Worm (Caenorhabditis elegans) whole organism, L3 larva: ENCODE data around the gene sru-23.

ENCODE experiments used
- daf-12 ChIP-seq: fragments of 150-350 bp; optimal IDR thresholded peaks from 2 replicates; lab custom pipeline; 2014; ENCODE audit warnings: missing biosample characterization, missing genetic modification reagents, missing genetic modification characterization
- egl-27 ChIP-seq: sonication (generic microtip); optimal IDR thresholded peaks from 4 replicates; lab custom pipeline; 2017; ENCODE audit warnings: missing biosample characterization, missing genetic modification reagents, missing genetic modification characterization
- lin-15B ChIP-seq: fragments of 150-350 bp; optimal IDR thresholded peaks from 2 replicates; lab custom pipeline; 2014; ENCODE audit warnings: missing biosample characterization, missing genetic modification characterization
- skn-1 ChIP-seq: fragments of 150-350 bp; optimal IDR thresholded peaks from 2 replicates; lab custom pipeline; 2014; ENCODE audit warnings: missing biosample characterization, missing genetic modification characterization

ce11 chrV:15950903-15951302 is 21.5 kb downstream of the sru-23 start, which contains the start of gene srw-59:
- no peak for TF ChIP-seq daf-12 (tag; lab: Kevin White, UChicago)
- TF ChIP-seq egl-27 (tag; lab: Kevin White, UChicago), result no peak
- no peak for TF ChIP-seq lin-15B (tag; lab: Kevin White, UChicago)
- no peak for TF ChIP-seq skn-1 (tag; lab: Kevin White, UChicago)
